Worm (Caenorhabditis elegans): Measurements from ENCODE around the gene igcm-2.

DNA sequence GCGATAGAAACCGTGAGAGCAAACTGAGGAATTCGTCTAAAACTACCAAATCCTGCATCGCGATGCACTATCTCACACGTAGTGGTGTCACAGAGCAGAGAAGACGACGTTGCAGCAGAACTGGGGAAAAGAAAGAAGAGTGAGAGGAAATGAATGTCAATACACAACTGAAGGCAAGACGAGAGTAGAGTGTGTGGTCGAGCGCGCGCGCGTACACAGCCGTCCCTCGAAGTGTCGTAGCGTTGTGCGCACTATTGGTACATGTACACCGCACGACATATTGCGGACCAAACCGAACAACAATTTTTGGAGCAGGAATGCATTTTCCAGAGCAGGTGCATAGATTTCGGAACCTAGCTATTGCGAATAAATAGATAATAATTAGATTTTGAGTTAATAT, 13.0 kb downstream of the igcm-2 start:
- no peak for TF ChIP-seq unc-39 (tag; optimal IDR thresholded peaks at IDR 0.05)
- TF ChIP-seq daf-12 (tag; optimal IDR thresholded peaks at IDR 0.05): no peak
- peak; percentile 1 for TF ChIP-seq nhr-25 (tag; optimal IDR thresholded peaks at IDR 0.05)
- peak; percentile 86 for TF ChIP-seq lin-39 (tag; optimal IDR thresholded peaks at IDR 0.05)
- no peak for TF ChIP-seq elt-3 (tag; optimal IDR thresholded peaks at IDR 0.05)
- peak; percentile 80 for TF ChIP-seq pha-4 (tag; optimal IDR thresholded peaks at IDR 0.05)
- no peak for TF ChIP-seq nhr-12 (tag; optimal IDR thresholded peaks at IDR 0.05)
- TF ChIP-seq unc-62 (GFP tag; optimal IDR thresholded peaks at IDR 0.05): no peak
- TF ChIP-seq tbx-2 (tag; optimal IDR thresholded peaks at IDR 0.05): peak; percentile 22
- TF ChIP-seq zag-1 (tag; optimal IDR thresholded peaks at IDR 0.05): no peak
- no peak for TF ChIP-seq nhr-23 (tag; optimal IDR thresholded peaks at IDR 0.05)
- TF ChIP-seq nhr-77 (tag; optimal IDR thresholded peaks at IDR 0.05): no peak

Measured in whole organism, L3 larva.